Worm (Caenorhabditis elegans): ENCODE results near the gene C03B1.14.

ce11 chrX:6399450-6399849, 38.9 kb upstream of the C03B1.14 start:
- TF ChIP-seq med-1 (GFP tag; optimal IDR thresholded peaks at IDR 0.05; ENCODE audit: insufficient read depth) = no peak
- TF ChIP-seq flt-1 (GFP tag; IDR thresholded peaks at IDR 0.05) = no peak

Data from whole organism, midembryonic.